1 fruit fly cellular context compared by ENCODE assay signal in the genomic region with DNA sequence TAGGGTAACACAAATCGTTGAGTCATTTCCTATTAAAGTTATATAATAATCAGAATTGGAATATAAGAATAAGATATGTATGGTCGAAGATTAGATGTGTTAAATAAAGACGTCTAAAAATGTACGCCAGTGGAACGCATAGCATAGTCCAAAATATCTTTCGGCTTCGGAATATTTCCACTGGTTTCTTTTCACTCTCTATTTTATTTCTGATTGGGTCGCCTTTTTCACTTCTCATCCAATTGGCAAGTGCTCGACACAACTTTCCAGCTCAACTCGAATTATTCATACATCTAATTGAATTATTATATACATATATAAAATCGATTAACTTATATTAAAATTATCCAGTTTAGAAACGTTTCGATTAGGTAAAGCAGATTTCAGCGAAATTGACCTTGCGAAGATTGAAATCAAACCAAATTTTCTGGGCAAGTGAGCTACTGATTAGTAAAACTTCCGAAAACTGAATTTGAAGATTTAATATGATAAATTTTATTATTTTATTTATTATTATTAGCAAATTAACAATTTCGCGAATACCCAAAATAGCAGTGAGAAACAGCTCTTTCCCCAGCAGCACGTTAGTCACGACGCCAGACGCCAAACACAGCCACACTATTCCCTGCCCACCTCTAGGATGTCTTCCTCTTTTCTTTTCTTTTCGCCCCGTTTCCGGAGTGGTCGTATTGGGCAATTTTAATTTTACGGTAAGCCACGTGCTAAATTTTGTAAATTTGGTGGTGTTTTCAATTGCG.
TF ChIP-seq lines count a peak whose summit lies in the region.

A gene (plus strand): TSS at position 653 of the 758 bp plus-strand sequence.

TF ChIP-seq in whole organism, embryonic, 481 proteins besides CTCF, POLR2A, EP300 and RAD21 (continued from another document and continues in another):
- TF ChIP-seq Nf-YC (tag; optimal IDR thresholded peaks at IDR 0.05; lab: Kevin White, UChicago) (peak; percentile 54), Max (GFP tag; optimal IDR thresholded peaks at IDR 0.05; lab: Kevin White, UChicago) (peak; percentile 64), CG8089 (GFP tag; optimal IDR thresholded peaks at IDR 0.05; lab: Kevin White, UChicago) (peak; percentile 84), BEAF-32 (GFP tag; optimal IDR thresholded peaks at IDR 0.05; lab: Kevin White, UChicago) (peak; percentile 78), unpg (GFP tag; optimal IDR thresholded peaks at IDR 0.05; lab: Kevin White, UChicago) (peak; percentile 80), CG7987 (GFP tag; optimal IDR thresholded peaks at IDR 0.05; lab: Kevin White, UChicago) (peak; percentile 97), Dip2 (GFP tag; IDR thresholded peaks at IDR 0.05; lab: Robert Waterston, UW) (no peak), CG15269 (tag; optimal IDR thresholded peaks at IDR 0.05; lab: Kevin White, UChicago) (peak; percentile 78), cato (GFP tag; optimal IDR thresholded peaks at IDR 0.05; lab: Kevin White, UChicago; ENCODE audit: borderline replicate concordance) (no peak), pnt (GFP tag; optimal IDR thresholded peaks at IDR 0.05; lab: Kevin White, UChicago) (peak; percentile 27), CG4282 (GFP tag; optimal IDR thresholded peaks at IDR 0.05; lab: Kevin White, UChicago) (peak; percentile 25), CG12769 (tag; optimal IDR thresholded peaks at IDR 0.05; lab: Kevin White, UChicago) (peak; percentile 79), NK7.1 (GFP tag; optimal IDR thresholded peaks at IDR 0.05; lab: Kevin White, UChicago) (peak; percentile 85), CG1832 (GFP tag; optimal IDR thresholded peaks at IDR 0.05; lab: Kevin White, UChicago) (no peak), CG6813 (GFP tag; optimal IDR thresholded peaks at IDR 0.05; lab: Kevin White, UChicago) (peak; percentile 92), tin (GFP tag; optimal IDR thresholded peaks at IDR 0.05; lab: Kevin White, UChicago) (peak; percentile 71), GATAe (GFP tag; conservative IDR thresholded peaks at IDR 0.05; lab: Robert Waterston, UW) (0 out of 2 replicates have a peak, but pooled peaks have one; percentile 10), CG4854 (GFP tag; optimal IDR thresholded peaks at IDR 0.05; lab: Kevin White, UChicago) (peak; percentile 76), Hr3 (GFP tag; optimal IDR thresholded peaks at IDR 0.05; lab: Kevin White, UChicago) (peak; percentile 68), Poxn (GFP tag; IDR thresholded peaks at IDR 0.05; lab: Robert Waterston, UW) (0 out of 2 replicates have a peak, but pooled peaks have one; percentile 7), Scr (GFP tag; IDR thresholded peaks at IDR 0.05; lab: Robert Waterston, UW; ENCODE audit: partially characterized antibody) (peak; percentile 66), CG14014 (GFP tag; IDR thresholded peaks at IDR 0.05; lab: Robert Waterston, UW) (peak; percentile 78), CG10209 (GFP tag; optimal IDR thresholded peaks at IDR 0.05; lab: Kevin White, UChicago) (peak; percentile 86), insv (GFP tag; optimal IDR thresholded peaks at IDR 0.05; lab: Kevin White, UChicago) (peak in 1 of 2 experiments; percentile 93), bbx (GFP tag; IDR thresholded peaks at IDR 0.05; lab: Robert Waterston, UW; ENCODE audit: partially characterized antibody) (peak; percentile 70), kni (GFP tag; optimal IDR thresholded peaks at IDR 0.05; lab: Kevin White, UChicago) (peak; percentile 59), chn (GFP tag; optimal IDR thresholded peaks at IDR 0.05; lab: Kevin White, UChicago) (peak; percentile 47), Ets65A (GFP tag; lab: Kevin White, UChicago) (peak; percentile 99), CG13624 (GFP tag; optimal IDR thresholded peaks at IDR 0.05; lab: Kevin White, UChicago) (peak; percentile 83), E2f2 (GFP tag; IDR thresholded peaks at IDR 0.05; lab: Robert Waterston, UW) (peak; percentile 47), ato (GFP tag; IDR thresholded peaks at IDR 0.05; lab: Robert Waterston, UW; ENCODE audit: partially characterized antibody) (peak; percentile 43; the same call in 1 of the 2 replicates), CG12391 (tag; optimal IDR thresholded peaks at IDR 0.05; lab: Kevin White, UChicago) (peak; percentile 78), CG18476 (GFP tag; optimal IDR thresholded peaks at IDR 0.05; lab: Kevin White, UChicago) (peak; percentile 35), kay (GFP tag; optimal IDR thresholded peaks at IDR 0.05; lab: Kevin White, UChicago) (no peak), CG9609 (GFP tag; optimal IDR thresholded peaks at IDR 0.05; lab: Kevin White, UChicago) (peak; percentile 55), tap (tag; optimal IDR thresholded peaks at IDR 0.05; lab: Kevin White, UChicago) (peak; percentile 25), CG9437 (GFP tag; optimal IDR thresholded peaks at IDR 0.05; lab: Kevin White, UChicago) (peak; percentile 73), CG7745 (tag; optimal IDR thresholded peaks at IDR 0.05; lab: Kevin White, UChicago) (peak; percentile 39), CG12071 (GFP tag; optimal IDR thresholded peaks at IDR 0.05; lab: Kevin White, UChicago) (peak; percentile 94), Eip74EF (GFP tag; optimal IDR thresholded peaks at IDR 0.05; lab: Kevin White, UChicago) (peak in 1 of 2 experiments; percentile 84), CG17568 (GFP tag; optimal IDR thresholded peaks at IDR 0.05; lab: Kevin White, UChicago) (peak; percentile 91), CG7556 (GFP tag; optimal IDR thresholded peaks at IDR 0.05; lab: Kevin White, UChicago) (peak; percentile 35), CG32532 (GFP tag; IDR thresholded peaks at IDR 0.05; lab: Robert Waterston, UW) (peak; percentile 89), odd (GFP tag; optimal IDR thresholded peaks at IDR 0.05; lab: Kevin White, UChicago) (peak; percentile 91), CG9727 (GFP tag; optimal IDR thresholded peaks at IDR 0.05; lab: Kevin White, UChicago) (peak; percentile 86), Opbp (GFP tag; IDR thresholded peaks at IDR 0.05; lab: Robert Waterston, UW; ENCODE audit: partially characterized antibody) (peak; percentile 66; the same call in 1 of the 3 replicates), Jarid2 (GFP tag; optimal IDR thresholded peaks at IDR 0.05; lab: Kevin White, UChicago) (peak; percentile 65), unc-4 (GFP tag; IDR thresholded peaks at IDR 0.05; lab: Robert Waterston, UW; ENCODE audit: partially characterized antibody) (peak; percentile 53), ewg (GFP tag; optimal IDR thresholded peaks at IDR 0.05; lab: Kevin White, UChicago) (peak; percentile 72), fd96Cb (tag; optimal IDR thresholded peaks at IDR 0.05; lab: Kevin White, UChicago) (peak; percentile 43), Sox100B (GFP tag; optimal IDR thresholded peaks at IDR 0.05; lab: Kevin White, UChicago) (peak; percentile 73), CG10543 (GFP tag; optimal IDR thresholded peaks at IDR 0.05; lab: Kevin White, UChicago) (peak; percentile 91), bsh (GFP tag; optimal IDR thresholded peaks at IDR 0.05; lab: Kevin White, UChicago) (peak; percentile 65 to 67), al (GFP tag; IDR thresholded peaks at IDR 0.05; lab: Robert Waterston, UW) (peak; percentile 65), row (GFP tag; IDR thresholded peaks at IDR 0.05; lab: Robert Waterston, UW) (peak; percentile 88), Nf-YA (GFP tag; IDR thresholded peaks at IDR 0.05; lab: Robert Waterston, UW) (peak; percentile 70), CG4707 (GFP tag; optimal IDR thresholded peaks at IDR 0.05; lab: Kevin White, UChicago) (peak; percentile 92), Dp (GFP tag; optimal IDR thresholded peaks at IDR 0.05; lab: Kevin White, UChicago) (no peak), Six4 (GFP tag; optimal IDR thresholded peaks at IDR 0.05; lab: Kevin White, UChicago) (peak; percentile 49), ems (GFP tag; optimal IDR thresholded peaks at IDR 0.05; lab: Kevin White, UChicago) (peak; percentile 62), Dad (GFP tag; optimal IDR thresholded peaks at IDR 0.05; lab: Kevin White, UChicago) (peak; percentile 74), jing (GFP tag; optimal IDR thresholded peaks at IDR 0.05; lab: Kevin White, UChicago) (peak; percentile 26), pfk (GFP tag; optimal IDR thresholded peaks at IDR 0.05; lab: Kevin White, UChicago) (peak; percentile 81), CG1647 (GFP tag; optimal IDR thresholded peaks at IDR 0.05; lab: Kevin White, UChicago) (peak; percentile 31), CG12744 (GFP tag; optimal IDR thresholded peaks at IDR 0.05; lab: Kevin White, UChicago) (peak; percentile 75), Hmr (GFP tag; optimal IDR thresholded peaks at IDR 0.05; lab: Kevin White, UChicago) (peak; percentile 90), gcm (GFP tag; optimal IDR thresholded peaks at IDR 0.05; lab: Kevin White, UChicago) (peak; percentile 67), hth (optimal IDR thresholded peaks at IDR 0.05; lab: Kevin White, UChicago) (no peak), tx (GFP tag; optimal IDR thresholded peaks at IDR 0.05; lab: Kevin White, UChicago) (peak; percentile 49), CG33557 (GFP tag; optimal IDR thresholded peaks at IDR 0.05; lab: Kevin White, UChicago) (peak; percentile 70), Dbx (GFP tag; IDR thresholded peaks at IDR 0.05; lab: Robert Waterston, UW) (peak; percentile 91), Gsc (GFP tag; IDR thresholded peaks at IDR 0.05; lab: Robert Waterston, UW) (no peak), tna (GFP tag; IDR thresholded peaks at IDR 0.05; lab: Robert Waterston, UW; ENCODE audit: partially characterized antibody) (peak; percentile 48; the same call in 1 of the 2 replicates), pum (GFP tag; optimal IDR thresholded peaks at IDR 0.05; lab: Kevin White, UChicago) (peak; percentile 66), ind (GFP tag; optimal IDR thresholded peaks at IDR 0.05; lab: Kevin White, UChicago) (peak; percentile 68), CG6689 (GFP tag; IDR thresholded peaks at IDR 0.05; lab: Robert Waterston, UW) (peak; percentile 62; the same call in 1 of the 2 replicates), aop (GFP tag; IDR thresholded peaks at IDR 0.05; lab: Robert Waterston, UW) (no peak), Sin3A (optimal IDR thresholded peaks at IDR 0.05; lab: Kevin White, UChicago) (peak; percentile 11), bigmax (GFP tag; optimal IDR thresholded peaks at IDR 0.05; lab: Kevin White, UChicago) (peak; percentile 70), C15 (GFP tag; IDR thresholded peaks at IDR 0.05; lab: Robert Waterston, UW) (0 out of 3 replicates have a peak, but pooled peaks have one; percentile 55), eve (GFP tag; optimal IDR thresholded peaks at IDR 0.05; lab: Kevin White, UChicago) (peak in 1 of 2 experiments; percentile 9), pho (GFP tag; optimal IDR thresholded peaks at IDR 0.05; lab: Kevin White, UChicago) (peak; percentile 77), D19A (tag; optimal IDR thresholded peaks at IDR 0.05; lab: Kevin White, UChicago) (peak; percentile 57), stc (GFP tag; IDR thresholded peaks at IDR 0.05; lab: Robert Waterston, UW) (peak; percentile 77), nerfin-2 (GFP tag; IDR thresholded peaks at IDR 0.05; lab: Robert Waterston, UW; ENCODE audit: partially characterized antibody) (no peak), CG15601 (tag; optimal IDR thresholded peaks at IDR 0.05; lab: Kevin White, UChicago) (peak; percentile 67), BtbVII (GFP tag; optimal IDR thresholded peaks at IDR 0.05; lab: Kevin White, UChicago) (peak; percentile 90), luna (GFP tag; optimal IDR thresholded peaks at IDR 0.05; lab: Kevin White, UChicago) (peak; percentile 65), CG31224 (GFP tag; IDR thresholded peaks at IDR 0.05; lab: Robert Waterston, UW) (peak; percentile 67), pb (GFP tag; optimal IDR thresholded peaks at IDR 0.05; lab: Kevin White, UChicago) (peak; percentile 71), yki (optimal IDR thresholded peaks at IDR 0.05; lab: Kevin White, UChicago) (no peak), ssp (GFP tag; IDR thresholded peaks at IDR 0.05; lab: Robert Waterston, UW) (peak; percentile 94), H15 (GFP tag; IDR thresholded peaks at IDR 0.05; lab: Robert Waterston, UW) (peak; percentile 75), Dek (tag; optimal IDR thresholded peaks at IDR 0.05; lab: Kevin White, UChicago) (peak; percentile 57), CG11695 (GFP tag; IDR thresholded peaks at IDR 0.05; lab: Robert Waterston, UW) (peak; percentile 51; the same call in 2 of the 3 replicates), Oaz (GFP tag; IDR thresholded peaks at IDR 0.05; lab: Robert Waterston, UW) (peak; percentile 71), CG31441 (GFP tag; IDR thresholded peaks at IDR 0.05; lab: Robert Waterston, UW) (peak; percentile 68), salm (tag; optimal IDR thresholded peaks at IDR 0.05; lab: Kevin White, UChicago) (peak; percentile 66), Nf-YB (GFP tag; optimal IDR thresholded peaks at IDR 0.05; lab: Kevin White, UChicago) (peak; percentile 63), CG6791 (GFP tag; IDR thresholded peaks at IDR 0.05; lab: Robert Waterston, UW; ENCODE audit: partially characterized antibody) (peak; percentile 70), CG11560 (tag; IDR thresholded peaks at IDR 0.05; lab: Robert Waterston, UW) (no peak), CG7928 (GFP tag; optimal IDR thresholded peaks at IDR 0.05; lab: Kevin White, UChicago) (peak; percentile 22), CG8290 (GFP tag; optimal IDR thresholded peaks at IDR 0.05; lab: Kevin White, UChicago) (peak; percentile 49), CG8290 (tag; optimal IDR thresholded peaks at IDR 0.05; lab: Kevin White, UChicago) (peak; percentile 67 to 90), D19B (GFP tag; optimal IDR thresholded peaks at IDR 0.05; lab: Kevin White, UChicago) (peak; percentile 58), nmo (GFP tag; optimal IDR thresholded peaks at IDR 0.05; lab: Kevin White, UChicago) (peak; percentile 72), CG8924 (tag; optimal IDR thresholded peaks at IDR 0.05; lab: Kevin White, UChicago) (peak; percentile 26), schlank (tag; optimal IDR thresholded peaks at IDR 0.05; lab: Kevin White, UChicago) (peak; percentile 92), Hr39 (optimal IDR thresholded peaks at IDR 0.05; lab: Kevin White, UChicago) (no peak), inv (GFP tag; IDR thresholded peaks at IDR 0.05; lab: Robert Waterston, UW; ENCODE audit: partially characterized antibody) (peak; percentile 64), ttk (GFP tag; IDR thresholded peaks at IDR 0.05; lab: Robert Waterston, UW) (peak; percentile 71), CG8281 (tag; optimal IDR thresholded peaks at IDR 0.05; lab: Kevin White, UChicago) (peak; percentile 53), CG10431 (GFP tag; optimal IDR thresholded peaks at IDR 0.05; lab: Kevin White, UChicago) (peak; percentile 85), HHEX (GFP tag; optimal IDR thresholded peaks at IDR 0.05; lab: Kevin White, UChicago) (peak; percentile 93), Kr (GFP tag; optimal IDR thresholded peaks at IDR 0.05; lab: Kevin White, UChicago) (peak; percentile 71), Camta (GFP tag; optimal IDR thresholded peaks at IDR 0.05; lab: Kevin White, UChicago) (peak; percentile 68), kah (GFP tag; optimal IDR thresholded peaks at IDR 0.05; lab: Kevin White, UChicago) (peak; percentile 86), YL-1 (GFP tag; optimal IDR thresholded peaks at IDR 0.05; lab: Kevin White, UChicago) (peak; percentile 98)
